Worm (Caenorhabditis elegans) whole organism, young adult: ENCODE data around the gene W07G4.2.

Experiments
- C06A6.2 ChIP-seq: fragments of 200-800 bp; sonication (Bioruptor generic); conservative IDR thresholded peaks from 2 replicates; pipeline ENCODE4 v1.3.6; 2022; ENCODE audit warnings: missing genetic modification characterization, missing compliant biosample characterization
- attf-3 ChIP-seq: fragments of 200-800 bp; sonication (Bioruptor generic); conservative IDR thresholded peaks from 2 replicates; pipeline ENCODE4 v1.3.6; 2022; ENCODE audit warnings: missing genetic modification reagents, missing genetic modification characterization, missing compliant biosample characterization
- lin-26 ChIP-seq: fragments of 200-800 bp; sonication (Bioruptor generic); IDR thresholded peaks from 2 replicates; pipeline ENCODE4 v1.3.6; 2022; ENCODE audit warnings: missing genetic modification reagents, missing genetic modification characterization, missing compliant biosample characterization
- unc-130 ChIP-seq: sonication (generic microtip); optimal IDR thresholded peaks from 2 replicates; lab custom pipeline; 2016; ENCODE audit warnings: missing genetic modification reagents, missing genetic modification characterization, missing compliant biosample characterization

ce11 chrV:13013844-13014243 is 22.5 kb downstream of the W07G4.2 start, which contains the start of gene F15B9.6:
- TF ChIP-seq lin-26 (no peak), unc-130 (GFP tag; lab: Kevin White, UChicago) (no peak), C06A6.2 (GFP tag; lab: Robert Waterston, UW) (no peak), attf-3 (GFP tag; lab: Robert Waterston, UW) (no peak)
